Worm (Caenorhabditis elegans) whole organism, L4 larva: ENCODE measurements around the gene gst-37.

Source experiments
- lin-15B ChIP-seq: fragments of 150-350 bp; sonication (generic microtip); optimal IDR thresholded peaks from 3 replicates; lab custom pipeline; 2014; ENCODE audit warnings: missing biosample characterization, missing genetic modification characterization
- nhr-76 ChIP-seq: fragments of 150-350 bp; optimal IDR thresholded peaks from 2 replicates; lab custom pipeline; 2014; ENCODE audit warnings: missing biosample characterization, missing genetic modification characterization
- spr-3 ChIP-seq: fragments of 200-800 bp; sonication (Bioruptor generic); optimal IDR thresholded peaks from 2 replicates; lab custom pipeline; 2018; ENCODE audit warnings: mild to moderate bottlenecking, missing genetic modification characterization, missing compliant biosample characterization

- TF ChIP-seq lin-15B (tag; lab: Kevin White, UChicago) = no peak
- no peak for TF ChIP-seq spr-3 (GFP tag; lab: Kevin White, UChicago)
- no peak for TF ChIP-seq nhr-76 (tag; lab: Kevin White, UChicago)
Observed at ce11 chrV:1883131-1883530, 38.3 kb upstream of the gst-37 start.
